Worm (Caenorhabditis elegans) whole organism, young adult: ENCODE results near the gene R74.8.

Experiments used
- F22D6.2 ChIP-seq: sonication (generic microtip); optimal IDR thresholded peaks from 2 replicates; lab custom pipeline; 2016; ENCODE audit warnings: mild to moderate bottlenecking, missing genetic modification characterization, missing compliant biosample characterization
- Y56A3A.18 ChIP-seq: fragments of 200-800 bp; sonication (Bioruptor generic); IDR thresholded peaks from 2 replicates; pipeline ENCODE4 v1.3.6; 2022; ENCODE audit warnings: missing genetic modification reagents, missing genetic modification characterization, missing compliant biosample characterization
- Y67H2A.10 ChIP-seq: fragments of 200-800 bp; sonication (Bioruptor generic); conservative IDR thresholded peaks from 2 replicates; pipeline ENCODE4 v1.3.6; 2022; ENCODE audit warnings: missing genetic modification reagents, missing genetic modification characterization, missing compliant biosample characterization
- unc-130 ChIP-seq: sonication (generic microtip); optimal IDR thresholded peaks from 2 replicates; lab custom pipeline; 2016; ENCODE audit warnings: missing genetic modification reagents, missing genetic modification characterization, missing compliant biosample characterization

DNA sequence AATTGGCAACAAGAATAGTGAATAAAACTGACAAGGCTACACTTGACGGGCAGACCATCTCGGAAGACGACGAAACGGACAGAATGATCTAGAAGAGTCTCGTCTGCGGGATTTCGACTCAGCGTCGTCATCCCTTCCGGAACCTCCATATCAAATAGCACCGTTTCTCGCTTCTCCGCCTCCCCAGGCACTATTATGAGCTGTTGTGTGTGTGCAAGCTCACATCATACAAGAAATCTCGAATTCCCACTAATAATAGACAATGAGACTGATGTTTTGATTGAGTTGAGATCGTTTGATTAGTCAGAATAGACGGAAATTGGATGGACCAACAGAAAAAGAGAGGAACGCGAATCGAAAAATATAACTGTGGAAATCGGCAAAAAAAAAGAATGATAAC lies 15.8 kb upstream of the R74.8 start, which contains the start of gene spp-28:
- TF ChIP-seq Y56A3A.18 (GFP tag; lab: Robert Waterston, UW) (no peak), F22D6.2 (tag; lab: Kevin White, UChicago) (no peak), unc-130 (no peak), Y67H2A.10 (GFP tag; lab: Robert Waterston, UW) (no peak)
